Worm (Caenorhabditis elegans) whole organism, young adult: ENCODE measurements around the gene sri-61.

Experiments used
- B0019.2 ChIP-seq: fragments of 200-800 bp; sonication (Bioruptor generic); conservative IDR thresholded peaks from 2 replicates; pipeline ENCODE4 v1.3.6; 2022; ENCODE audit warnings: missing genetic modification reagents, missing genetic modification characterization, missing compliant biosample characterization
- B0035.1 ChIP-seq: sonication (generic microtip); optimal IDR thresholded peaks from 2 replicates; lab custom pipeline; 2016; ENCODE audit warnings: missing genetic modification characterization, mild to moderate bottlenecking, missing compliant biosample characterization, missing genotype, missing genetic modification reagents
- F57A8.1 ChIP-seq: fragments of 200-800 bp; sonication (Bioruptor generic); optimal IDR thresholded peaks from 2 replicates; lab custom pipeline; 2018; ENCODE audit warnings: mild to moderate bottlenecking, missing genetic modification characterization, moderate library complexity, missing compliant biosample characterization
- T07F8.4 ChIP-seq: sonication (generic microtip); optimal IDR thresholded peaks from 2 replicates; lab custom pipeline; 2016; ENCODE audit warnings: mild to moderate bottlenecking, missing genetic modification characterization, moderate library complexity, missing compliant biosample characterization
- Y53F4B.3 ChIP-seq: fragments of 200-800 bp; sonication (Bioruptor generic); IDR thresholded peaks from 2 replicates; pipeline ENCODE4 v1.3.6; 2022; ENCODE audit warnings: missing genetic modification reagents, missing genetic modification characterization, missing compliant biosample characterization
- Y53G8AR.9 ChIP-seq: fragments of 200-800 bp; sonication (Bioruptor generic); conservative IDR thresholded peaks from 2 replicates; pipeline ENCODE4 v1.3.6; 2022; ENCODE audit warnings: missing genetic modification reagents, missing genetic modification characterization, missing compliant biosample characterization
- Y56A3A.18 ChIP-seq: fragments of 200-800 bp; sonication (Bioruptor generic); IDR thresholded peaks from 2 replicates; pipeline ENCODE4 v1.3.6; 2022; ENCODE audit warnings: missing genetic modification reagents, missing genetic modification characterization, missing compliant biosample characterization
- ZK185.1 ChIP-seq: sonication (generic microtip); optimal IDR thresholded peaks from 2 replicates; lab custom pipeline; 2016; ENCODE audit warnings: mild to moderate bottlenecking, missing genetic modification characterization, missing compliant biosample characterization; ENCODE audit not compliant: poor library complexity, severe bottlenecking
- atf-7 ChIP-seq: sonication (generic microtip); optimal IDR thresholded peaks from 2 replicates; lab custom pipeline; 2017; ENCODE audit warnings: mild to moderate bottlenecking, missing genetic modification characterization, missing compliant biosample characterization
- bed-1 ChIP-seq: fragments of 200-800 bp; sonication (Bioruptor generic); IDR thresholded peaks from 2 replicates; pipeline ENCODE4 v1.3.6; 2022; ENCODE audit warnings: missing genetic modification reagents, missing genetic modification characterization, missing compliant biosample characterization
- ceh-27 ChIP-seq: fragments of 200-800 bp; sonication (Bioruptor generic); optimal IDR thresholded peaks from 2 replicates; lab custom pipeline; 2018; ENCODE audit warnings: mild to moderate bottlenecking, missing genetic modification characterization, moderate library complexity, missing compliant biosample characterization
- ceh-40 ChIP-seq: fragments of 200-800 bp; sonication (Bioruptor generic); IDR thresholded peaks from 2 replicates; pipeline ENCODE4 v1.3.6; 2022; ENCODE audit warnings: missing genetic modification characterization, missing compliant biosample characterization
- ceh-58 ChIP-seq: fragments of 200-800 bp; sonication (Bioruptor generic); IDR thresholded peaks from 2 replicates; pipeline ENCODE4 v1.3.6; 2022; ENCODE audit warnings: missing genetic modification characterization, missing compliant biosample characterization
- dpl-1 ChIP-seq: fragments of 150-350 bp; optimal IDR thresholded peaks from 2 replicates; lab custom pipeline; 2014; ENCODE audit warnings: missing biosample characterization, missing genetic modification reagents, missing genetic modification characterization
- efl-1 ChIP-seq: fragments of 150-350 bp; optimal IDR thresholded peaks from 2 replicates; lab custom pipeline; 2014; ENCODE audit warnings: missing biosample characterization, missing genetic modification reagents, missing genetic modification characterization
- egrh-3 ChIP-seq: fragments of 200-800 bp; sonication (Bioruptor generic); IDR thresholded peaks from 2 replicates; pipeline ENCODE4 v1.3.6; 2022; ENCODE audit warnings: missing genetic modification reagents, missing genetic modification characterization, missing compliant biosample characterization
- fkh-3 ChIP-seq: sonication (generic microtip); optimal IDR thresholded peaks from 2 replicates; lab custom pipeline; 2016; ENCODE audit warnings: mild to moderate bottlenecking, missing genetic modification characterization, missing compliant biosample characterization
- hrde-1 ChIP-seq: sonication (generic microtip); optimal IDR thresholded peaks from 2 replicates; lab custom pipeline; 2016; ENCODE audit warnings: missing genetic modification characterization, mild to moderate bottlenecking, missing compliant biosample characterization, moderate library complexity, missing genotype, missing genetic modification reagents, borderline replicate concordance
- lag-1 ChIP-seq: fragments of 200-800 bp; sonication (Bioruptor generic); IDR thresholded peaks from 2 replicates; pipeline ENCODE4 v1.3.6; 2022; ENCODE audit warnings: missing genetic modification reagents, missing genetic modification characterization, missing compliant biosample characterization
- lin-26 ChIP-seq: fragments of 200-800 bp; sonication (Bioruptor generic); IDR thresholded peaks from 2 replicates; pipeline ENCODE4 v1.3.6; 2022; ENCODE audit warnings: missing genetic modification reagents, missing genetic modification characterization, missing compliant biosample characterization
- lin-54 ChIP-seq: fragments of 200-800 bp; sonication (Bioruptor generic); optimal IDR thresholded peaks from 2 replicates; lab custom pipeline; 2018; ENCODE audit warnings: mild to moderate bottlenecking, missing genetic modification characterization, missing compliant biosample characterization
- lsy-27 ChIP-seq: sonication (generic microtip); optimal IDR thresholded peaks from 2 replicates; lab custom pipeline; 2017; ENCODE audit warnings: missing genetic modification characterization, mild to moderate bottlenecking, missing compliant biosample characterization, antibody characterized with exemption, missing genotype, borderline replicate concordance; ENCODE audit not compliant: insufficient read depth
- mel-28 ChIP-seq: sonication (generic microtip); optimal IDR thresholded peaks from 2 replicates; lab custom pipeline; 2016; ENCODE audit warnings: borderline replicate concordance, mild to moderate bottlenecking, missing genetic modification characterization, missing compliant biosample characterization
- nfya-1 ChIP-seq: sonication (generic microtip); optimal IDR thresholded peaks from 2 replicates; lab custom pipeline; 2017; ENCODE audit warnings: antibody characterized with exemption, missing compliant biosample characterization, missing genetic modification characterization, borderline replicate concordance; ENCODE audit not compliant: insufficient read depth
- nfya-2 ChIP-seq: fragments of 200-800 bp; sonication (Bioruptor generic); IDR thresholded peaks from 2 replicates; pipeline ENCODE4 v1.3.6; 2022; ENCODE audit warnings: missing genetic modification reagents, missing genetic modification characterization, missing compliant biosample characterization
- nhr-179 ChIP-seq: sonication (generic microtip); optimal IDR thresholded peaks from 2 replicates; lab custom pipeline; 2016; ENCODE audit warnings: mild to moderate bottlenecking, missing genetic modification characterization, missing compliant biosample characterization
- nhr-80 ChIP-seq: sonication (generic microtip); optimal IDR thresholded peaks from 2 replicates; lab custom pipeline; 2016; ENCODE audit warnings: missing genetic modification characterization, missing compliant biosample characterization
- nhr-90 ChIP-seq: sonication (generic microtip); optimal IDR thresholded peaks from 2 replicates; lab custom pipeline; 2016; ENCODE audit warnings: missing genotype, mild to moderate bottlenecking, missing genetic modification characterization, missing compliant biosample characterization
- pha-4 ChIP-seq: fragments of 150-350 bp; sonication (generic microtip); optimal IDR thresholded peaks from 2 replicates; lab custom pipeline; 2014; ENCODE audit warnings: missing biosample characterization, missing genetic modification reagents, missing genetic modification characterization
- rec-8 ChIP-seq, 2 experiments: sonication (generic microtip); optimal IDR thresholded peaks; 2 replicates each; lab custom pipeline; 2016; ENCODE audit warnings: mild to moderate bottlenecking in 2 of 2, missing genetic modification characterization in 2 of 2, missing genetic modification reagents in 2 of 2, missing genotype in 2 of 2, missing biosample characterization in 1 of 2, missing compliant biosample characterization in 1 of 2, moderate library complexity in 1 of 2
- rpc-1 ChIP-seq, 2 experiments: fragments of 150-350 bp in 1 of 2; sonication (generic microtip) in 1 of 2; optimal IDR thresholded peaks; 2 replicates each; lab custom pipeline; 2014 to 2018; ENCODE audit warnings: missing biosample characterization in 1 of 2, missing genetic modification characterization in 1 of 2, missing genetic modification reagents in 1 of 2, missing genotype in 1 of 2
- tbp1 ChIP-seq: fragments of 200-800 bp; sonication (Bioruptor generic); optimal IDR thresholded peaks from 2 replicates; lab custom pipeline; 2018; ENCODE audit warnings: mild to moderate bottlenecking, missing genetic modification characterization, missing compliant biosample characterization
- unc-62 ChIP-seq: fragments of 150-350 bp; optimal IDR thresholded peaks from 2 replicates; lab custom pipeline; 2014; ENCODE audit warnings: missing biosample characterization, missing genetic modification reagents, missing genetic modification characterization
- xnd-1 ChIP-seq: sonication (generic microtip); optimal IDR thresholded peaks from 2 replicates; lab custom pipeline; 2016; ENCODE audit warnings: missing genotype, missing genetic modification reagents, missing genetic modification characterization, missing compliant biosample characterization
- zfh-2 ChIP-seq: fragments of 200-800 bp; sonication (Bioruptor generic); conservative IDR thresholded peaks from 2 replicates; pipeline ENCODE4 v1.3.6; 2022; ENCODE audit warnings: missing genetic modification reagents, missing genetic modification characterization, missing compliant biosample characterization
- zim-3 ChIP-seq: sonication (generic microtip); optimal IDR thresholded peaks from 2 replicates; lab custom pipeline; 2017; ENCODE audit warnings: mild to moderate bottlenecking, missing genetic modification characterization, moderate library complexity, missing compliant biosample characterization
- ztf-18 ChIP-seq: sonication (generic microtip); optimal IDR thresholded peaks from 2 replicates; lab custom pipeline; 2016; ENCODE audit warnings: missing genotype, mild to moderate bottlenecking, missing genetic modification characterization, missing compliant biosample characterization
- ztf-22 ChIP-seq: fragments of 200-800 bp; sonication (Bioruptor generic); optimal IDR thresholded peaks from 2 replicates; lab custom pipeline; 2018; ENCODE audit warnings: mild to moderate bottlenecking, missing genetic modification characterization, moderate library complexity, missing compliant biosample characterization
- ztf-6 ChIP-seq: fragments of 200-800 bp; sonication (Bioruptor generic); IDR thresholded peaks from 2 replicates; pipeline ENCODE4 v1.3.6; 2022; ENCODE audit warnings: missing genetic modification reagents, missing genetic modification characterization, missing compliant biosample characterization

Gene sri-61

ce11 chrII:2726774-2727173 lies 26.6 kb upstream of the sri-61 start:
- TF ChIP-seq atf-7 (tag; lab: Kevin White, UChicago) (no peak), T07F8.4 (tag; lab: Kevin White, UChicago) (no peak), B0035.1 (no peak), nhr-90 (tag; lab: Kevin White, UChicago) (no peak), lin-26 (GFP tag; lab: Robert Waterston, UW) (no peak), nfya-1 (tag; lab: Kevin White, UChicago) (no peak), B0019.2 (GFP tag; lab: Robert Waterston, UW) (no peak), Y53G8AR.9 (no peak), xnd-1 (tag; lab: Kevin White, UChicago) (no peak), mel-28 (tag; lab: Kevin White, UChicago) (no peak), ceh-40 (no peak), bed-1 (GFP tag; lab: Robert Waterston, UW) (no peak), F57A8.1 (GFP tag; lab: Kevin White, UChicago) (no peak), lsy-27 (no peak), ztf-22 (GFP tag; lab: Kevin White, UChicago) (no peak)

ce11 chrII:2725561-2725960 lies 25.4 kb upstream of the sri-61 start, which contains the start of the genes T05A8.11 and nep-2:
Gene T05A8.11 (minus strand): TSS chrII:2725661.
Gene nep-2 (minus strand): TSS chrII:2725752.
- TF ChIP-seq lin-54 (GFP tag; lab: Kevin White, UChicago) (no peak), lin-26 (GFP tag; lab: Robert Waterston, UW) (no peak), hrde-1 (tag; lab: Kevin White, UChicago) (no peak), ceh-40 (no peak), zfh-2 (no peak), bed-1 (GFP tag; lab: Robert Waterston, UW) (no peak), ceh-27 (GFP tag; lab: Kevin White, UChicago) (no peak), nhr-179 (tag; lab: Kevin White, UChicago) (no peak), ztf-6 (GFP tag; lab: Robert Waterston, UW) (no peak), fkh-3 (tag; lab: Kevin White, UChicago) (no peak), nfya-2 (GFP tag; lab: Robert Waterston, UW) (no peak), rec-8 (tag; optimal IDR thresholded peaks at IDR 0.05; lab: Kevin White, UChicago) (no peak), nhr-80 (tag; lab: Kevin White, UChicago) (no peak), ztf-18 (tag; lab: Kevin White, UChicago) (no peak), Y53F4B.3 (GFP tag; lab: Robert Waterston, UW) (no peak), zim-3 (no peak), ZK185.1 (no peak)

- TF ChIP-seq Y56A3A.18 (GFP tag; lab: Robert Waterston, UW) (no peak), rpc-1 (optimal IDR thresholded peaks at IDR 0.05; lab: Kevin White, UChicago) (no peak), rpc-1 (tag; optimal IDR thresholded peaks at IDR 0.05; lab: Kevin White, UChicago) (peak; percentile 32), zfh-2 (peak; percentile 52), unc-62 (GFP tag; lab: Kevin White, UChicago) (no peak), ceh-58 (GFP tag; lab: Robert Waterston, UW) (no peak), lag-1 (GFP tag; lab: Robert Waterston, UW) (no peak), B0035.1 (no peak), fkh-3 (tag; lab: Kevin White, UChicago) (no peak), dpl-1 (GFP tag; lab: Kevin White, UChicago) (no peak), pha-4 (tag; lab: Kevin White, UChicago) (no peak), egrh-3 (GFP tag; lab: Robert Waterston, UW) (no peak), mel-28 (tag; lab: Kevin White, UChicago) (no peak), efl-1 (no peak), tbp1 (GFP tag; lab: Kevin White, UChicago) (peak; percentile 63), nhr-90 (tag; lab: Kevin White, UChicago) (no peak)
- TF ChIP-seq, all 124 proteins: peak for 3
Observed at ce11 chrII:2721992-2722391, 21.9 kb upstream of the sri-61 start.
